Fruit fly (Drosophila melanogaster) whole organism, wandering third instar larva: ENCODE results near the gene Rdl.

ENCODE experiments used
- Myc ChIP-seq: fragments of >200 bp; optimal IDR thresholded peaks from 2 replicates; lab custom pipeline; 2017
- fru ChIP-seq: fragments of 200-800 bp; sonication (Bioruptor generic); optimal IDR thresholded peaks from 3 replicates; lab custom pipeline; 2016; ENCODE audit warnings: missing biosample characterization, mild to moderate bottlenecking, missing genetic modification characterization
- pan ChIP-seq: fragments of >200 bp; optimal IDR thresholded peaks from 2 replicates; lab custom pipeline; 2017
- sv ChIP-seq: fragments of 200-800 bp; sonication (Bioruptor generic); optimal IDR thresholded peaks from 3 replicates; lab custom pipeline; 2016; ENCODE audit warnings: missing biosample characterization, missing genetic modification characterization
- tai ChIP-seq: sonication (Bioruptor generic); optimal IDR thresholded peaks from 2 replicates; lab custom pipeline; 2016; ENCODE audit warnings: missing biosample characterization, missing genetic modification characterization

DNA sequence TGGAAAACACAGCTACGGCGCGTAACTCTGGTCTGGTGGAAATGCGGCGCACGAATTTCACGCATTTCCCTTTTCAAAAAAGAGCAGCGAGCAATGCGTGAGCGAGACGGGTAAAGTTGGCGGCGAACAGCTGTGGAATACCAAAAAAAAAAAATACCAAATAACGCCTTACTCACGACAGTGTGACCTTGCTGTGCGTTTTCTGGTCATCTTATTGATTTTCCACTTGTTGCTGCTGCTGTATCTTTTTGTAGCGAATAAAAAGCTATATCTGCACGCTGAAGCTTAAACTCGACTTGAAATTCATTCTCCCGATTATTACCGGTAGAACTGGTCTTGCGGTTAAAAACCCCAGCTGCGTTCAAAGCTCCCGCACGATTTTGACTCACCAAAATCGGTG lies 47.6 kb downstream of the Rdl start, which contains the start of the genes bol and Dhpr:
- no peak for TF ChIP-seq tai (GFP tag; lab: Kevin White, UChicago)
- no peak for TF ChIP-seq fru (GFP tag; lab: Kevin White, UChicago)
- TF ChIP-seq pan = no peak
- TF ChIP-seq sv (GFP tag; lab: Kevin White, UChicago) = no peak
- TF ChIP-seq Myc = peak; percentile 77
